Worm (Caenorhabditis elegans) whole organism, early embryonic: Measurements from ENCODE around the gene H06I04.6.

Experiments used
- B0310.2 ChIP-seq: sonication (generic microtip); optimal IDR thresholded peaks from 2 replicates; lab custom pipeline; 2016; ENCODE audit warnings: mild to moderate bottlenecking, missing genetic modification characterization, missing compliant biosample characterization
- ama-1 ChIP-seq: fragments of 150-350 bp; optimal IDR thresholded peaks from 2 replicates; lab custom pipeline; 2014
- ceh-36 ChIP-seq: sonication (generic microtip); optimal IDR thresholded peaks from 2 replicates; lab custom pipeline; 2016; ENCODE audit warnings: missing genetic modification characterization, inconsistent platforms, missing compliant biosample characterization
- flt-1 ChIP-seq: fragments of 200-800 bp; sonication (Bioruptor generic); IDR thresholded peaks from 2 replicates; pipeline ENCODE4 v1.3.6; 2022; ENCODE audit warnings: missing genetic modification characterization, missing compliant biosample characterization
- tbx-11 ChIP-seq: fragments of 200-800 bp; sonication (Bioruptor generic); IDR thresholded peaks from 2 replicates; pipeline ENCODE4 v1.3.6; 2022; ENCODE audit warnings: missing genetic modification characterization, missing compliant biosample characterization

- no peak for TF ChIP-seq tbx-11 (GFP tag; lab: Robert Waterston, UW)
- TF ChIP-seq ama-1 (lab: Kevin White, UChicago): no peak
- no peak for TF ChIP-seq B0310.2 (tag; lab: Kevin White, UChicago)
- no peak for TF ChIP-seq ceh-36 (tag; lab: Kevin White, UChicago)
- no peak for TF ChIP-seq flt-1 (GFP tag; lab: Robert Waterston, UW)
These were observed 41.1 kb upstream of the H06I04.6 start for ce11 chrIII:3105212-3105611.
